Worm (Caenorhabditis elegans) whole organism, mixed stage, embryonic: ENCODE data around the gene mrt-2.

ENCODE experiments used
- blmp-1 ChIP-seq: fragments of 150-350 bp; optimal IDR thresholded peaks from 2 replicates; lab custom pipeline; 2014; ENCODE audit warnings: missing biosample characterization, missing genetic modification characterization
- ceh-43 ChIP-seq: fragments of 200-800 bp; sonication (Bioruptor generic); optimal IDR thresholded peaks from 2 replicates; lab custom pipeline; 2018; ENCODE audit warnings: mild to moderate bottlenecking, missing genetic modification characterization, moderate library complexity, missing compliant biosample characterization
- ces-1 ChIP-seq: fragments of 150-350 bp; optimal IDR thresholded peaks from 2 replicates; lab custom pipeline; 2014; ENCODE audit warnings: missing biosample characterization, missing genetic modification reagents, missing genetic modification characterization
- elt-3 ChIP-seq: fragments of 150-350 bp; optimal IDR thresholded peaks from 2 replicates; lab custom pipeline; 2014; ENCODE audit warnings: missing biosample characterization, missing genetic modification characterization
- lsy-2 ChIP-seq: fragments of 150-350 bp; optimal IDR thresholded peaks from 2 replicates; lab custom pipeline; 2014; ENCODE audit warnings: missing biosample characterization, missing genetic modification characterization
- mep-1 ChIP-seq: fragments of 150-350 bp; optimal IDR thresholded peaks from 2 replicates; lab custom pipeline; 2017; ENCODE audit warnings: missing biosample characterization, missing genetic modification reagents, missing genetic modification characterization, inconsistent platforms
- nhr-237 ChIP-seq: fragments of 150-350 bp; optimal IDR thresholded peaks from 2 replicates; lab custom pipeline; 2014; ENCODE audit warnings: missing biosample characterization, missing genetic modification characterization
- nhr-28 ChIP-seq: fragments of 150-350 bp; optimal IDR thresholded peaks from 2 replicates; lab custom pipeline; 2014; ENCODE audit warnings: missing biosample characterization, missing genetic modification characterization
- pha-4 ChIP-seq: fragments of 150-350 bp; optimal IDR thresholded peaks from 2 replicates; lab custom pipeline; 2018; ENCODE audit warnings: missing biosample characterization, missing genetic modification reagents, missing genetic modification characterization
- tbx-8 ChIP-seq: fragments of 200-800 bp; sonication (Bioruptor generic); optimal IDR thresholded peaks from 2 replicates; lab custom pipeline; 2018; ENCODE audit warnings: mild to moderate bottlenecking, missing genetic modification characterization, moderate library complexity, missing compliant biosample characterization
- unc-62 ChIP-seq: fragments of 150-350 bp; optimal IDR thresholded peaks from 2 replicates; lab custom pipeline; 2014; ENCODE audit warnings: missing biosample characterization, missing genetic modification reagents, missing genetic modification characterization
- ztf-11 ChIP-seq: fragments of 150-350 bp; optimal IDR thresholded peaks from 2 replicates; lab custom pipeline; 2014; ENCODE audit warnings: missing biosample characterization, missing genetic modification characterization

- TF ChIP-seq unc-62 (GFP tag; lab: Kevin White, UChicago), result no peak
- TF ChIP-seq pha-4 (tag; lab: Kevin White, UChicago), result no peak
- TF ChIP-seq ceh-43 (GFP tag; lab: Kevin White, UChicago), result no peak
- no peak for TF ChIP-seq elt-3 (tag; lab: Kevin White, UChicago)
- no peak for TF ChIP-seq ztf-11 (tag; lab: Kevin White, UChicago)
- no peak for TF ChIP-seq mep-1
- TF ChIP-seq nhr-28 (tag; lab: Kevin White, UChicago), result no peak
- no peak for TF ChIP-seq ces-1 (GFP tag; lab: Kevin White, UChicago)
- TF ChIP-seq lsy-2, result no peak
- no peak for TF ChIP-seq nhr-237 (tag; lab: Kevin White, UChicago)
- TF ChIP-seq tbx-8 (GFP tag; lab: Kevin White, UChicago), result no peak
- TF ChIP-seq blmp-1 (tag; lab: Kevin White, UChicago), result no peak
These were observed 33.7 kb downstream of the mrt-2 start, which contains the start of gene C24H11.5 for ce11 chrIII:11780183-11780664.
